Fruit fly (Drosophila melanogaster) whole organism, adult: Measurements from ENCODE around the gene Osi18.

Source experiments
- CG11617 ChIP-seq: fragments of 200-800 bp; sonication (Bioruptor generic); optimal IDR thresholded peaks from 2 replicates; lab custom pipeline; 2017; ENCODE audit warnings: mild to moderate bottlenecking, missing biosample characterization, missing genetic modification reagents, missing genetic modification characterization
- CG12768 ChIP-seq: fragments of 200-800 bp; sonication (Bioruptor generic); optimal IDR thresholded peaks from 2 replicates; lab custom pipeline; 2017; ENCODE audit warnings: missing biosample characterization, missing genetic modification characterization, mild to moderate bottlenecking, moderate library complexity, missing genetic modification reagents
- CG14711 ChIP-seq: fragments of 200-800 bp; sonication (Bioruptor generic); optimal IDR thresholded peaks from 2 replicates; lab custom pipeline; 2018; ENCODE audit warnings: missing biosample characterization, mild to moderate bottlenecking, missing genetic modification characterization, moderate library complexity
- CG1620 ChIP-seq: fragments of 200-800 bp; sonication (Bioruptor generic); optimal IDR thresholded peaks from 2 replicates; lab custom pipeline; 2016; ENCODE audit warnings: missing biosample characterization, missing genetic modification characterization
- CG33017 ChIP-seq: fragments of 200-800 bp; sonication (Bioruptor generic); optimal IDR thresholded peaks from 2 replicates; lab custom pipeline; 2018; ENCODE audit warnings: missing biosample characterization, mild to moderate bottlenecking, missing genetic modification characterization, moderate library complexity
- CG5204 ChIP-seq: fragments of 200-800 bp; sonication (Bioruptor generic); optimal IDR thresholded peaks from 2 replicates; lab custom pipeline; 2016; ENCODE audit warnings: missing biosample characterization, missing genetic modification characterization
- CG7045 ChIP-seq: fragments of 200-800 bp; sonication (Bioruptor generic); optimal IDR thresholded peaks from 2 replicates; lab custom pipeline; 2017; ENCODE audit warnings: missing biosample characterization, mild to moderate bottlenecking, missing genetic modification characterization
- CG7101 ChIP-seq: fragments of 200-800 bp; sonication (Bioruptor generic); optimal IDR thresholded peaks from 2 replicates; lab custom pipeline; 2018; ENCODE audit warnings: missing biosample characterization, mild to moderate bottlenecking, missing genetic modification characterization, moderate library complexity
- Clk ChIP-seq: fragments of 200-800 bp; sonication (Bioruptor generic); optimal IDR thresholded peaks from 2 replicates; lab custom pipeline; 2017; ENCODE audit warnings: missing biosample characterization, missing genetic modification characterization
- Crg-1 ChIP-seq: fragments of 200-800 bp; sonication (Bioruptor generic); optimal IDR thresholded peaks from 2 replicates; lab custom pipeline; 2016; ENCODE audit warnings: missing biosample characterization, missing genetic modification characterization
- Hr96 ChIP-seq: fragments of 200-800 bp; sonication (Bioruptor generic); optimal IDR thresholded peaks from 2 replicates; lab custom pipeline; 2016; ENCODE audit warnings: missing biosample characterization, missing genetic modification characterization
- Mnt ChIP-seq: fragments of 200-800 bp; sonication (Bioruptor generic); optimal IDR thresholded peaks from 2 replicates; lab custom pipeline; 2016; ENCODE audit warnings: missing biosample characterization, mild to moderate bottlenecking, missing genetic modification characterization
- bab1 ChIP-seq: fragments of 200-800 bp; sonication (Bioruptor generic); optimal IDR thresholded peaks from 3 replicates; lab custom pipeline; 2019; ENCODE audit warnings: missing biosample characterization, mild to moderate bottlenecking, missing genetic modification characterization, moderate library complexity
- cic ChIP-seq: fragments of 200-800 bp; sonication (Bioruptor generic); optimal IDR thresholded peaks from 2 replicates; lab custom pipeline; 2017; ENCODE audit warnings: missing biosample characterization, mild to moderate bottlenecking, missing genetic modification characterization, moderate library complexity
- cnc ChIP-seq, 2 experiments: fragments of >200 bp; optimal IDR thresholded peaks; 2 replicates each; lab custom pipeline; 2017
- kay ChIP-seq: fragments of 200-800 bp; sonication (Bioruptor generic); peaks from one replicate; lab custom pipeline; 2016; ENCODE audit warnings: missing biosample characterization, missing genetic modification characterization, borderline replicate concordance
- ovo ChIP-seq: fragments of 200-800 bp; sonication (Bioruptor generic); optimal IDR thresholded peaks from 2 replicates; lab custom pipeline; 2016; ENCODE audit warnings: missing biosample characterization, missing genetic modification characterization
- pad ChIP-seq: fragments of 200-800 bp; sonication (Bioruptor generic); optimal IDR thresholded peaks from 3 replicates; lab custom pipeline; 2017; ENCODE audit warnings: missing biosample characterization, missing genetic modification characterization, mild to moderate bottlenecking, moderate library complexity, missing genetic modification reagents
- tj ChIP-seq: fragments of 200-800 bp; sonication (Bioruptor generic); optimal IDR thresholded peaks from 3 replicates; lab custom pipeline; 2017; ENCODE audit warnings: missing biosample characterization, mild to moderate bottlenecking, missing genetic modification characterization, moderate library complexity
- toe ChIP-seq: fragments of 200-800 bp; sonication (Bioruptor generic); optimal IDR thresholded peaks from 2 replicates; lab custom pipeline; 2016; ENCODE audit warnings: missing biosample characterization, missing genetic modification characterization

The Osi18 gene

dm6 chr3R:6375944-6376343, 45.9 kb downstream of the Osi18 start, which contains the start of gene CRAT:
CRAT (minus strand) TSS chr3R:6376044.
- TF ChIP-seq Mnt (no peak), Hr96 (GFP tag; lab: Kevin White, UChicago) (no peak), tj (GFP tag; lab: Kevin White, UChicago) (no peak), Crg-1 (GFP tag; lab: Kevin White, UChicago) (no peak), CG11617 (no peak), Clk (no peak), kay (GFP tag; lab: Kevin White, UChicago) (no peak), CG7101 (tag; lab: Kevin White, UChicago) (no peak), CG7045 (GFP tag; lab: Kevin White, UChicago) (no peak), ovo (GFP tag; lab: Kevin White, UChicago) (no peak), toe (GFP tag; lab: Kevin White, UChicago) (no peak), CG33017 (tag; lab: Kevin White, UChicago) (no peak), CG5204 (no peak), bab1 (GFP tag; lab: Kevin White, UChicago) (no peak), CG14711 (tag; lab: Kevin White, UChicago) (no peak), CG1620 (no peak), CG12768 (GFP tag; lab: Kevin White, UChicago) (no peak)

dm6 chr3R:6377497-6377896, 47.4 kb downstream of the Osi18 start, which contains the start of gene CG42537:
CG42537 (plus strand) TSS chr3R:6377797.
- TF ChIP-seq Crg-1 (GFP tag; lab: Kevin White, UChicago) (no peak), ovo (GFP tag; lab: Kevin White, UChicago) (no peak), CG14711 (tag; lab: Kevin White, UChicago) (no peak), CG33017 (tag; lab: Kevin White, UChicago) (no peak), CG12768 (GFP tag; lab: Kevin White, UChicago) (no peak), bab1 (GFP tag; lab: Kevin White, UChicago) (no peak), CG5204 (no peak), cnc (optimal IDR thresholded peaks at IDR 0.05; lab: Kevin White, UChicago) (no peak), toe (GFP tag; lab: Kevin White, UChicago) (no peak), CG7101 (tag; lab: Kevin White, UChicago) (no peak), cic (GFP tag; lab: Kevin White, UChicago) (no peak), CG7045 (GFP tag; lab: Kevin White, UChicago) (no peak), Clk (no peak), Mnt (no peak), pad (GFP tag; lab: Kevin White, UChicago) (no peak), Hr96 (GFP tag; lab: Kevin White, UChicago) (no peak), kay (GFP tag; lab: Kevin White, UChicago) (no peak), tj (GFP tag; lab: Kevin White, UChicago) (no peak)

- TF ChIP-seq bab1 (GFP tag; lab: Kevin White, UChicago) (peak; percentile 73), CG7045 (GFP tag; lab: Kevin White, UChicago) (no peak), CG14711 (tag; lab: Kevin White, UChicago) (no peak), CG5204 (no peak), CG11617 (no peak), Mnt (peak; percentile 31), toe (GFP tag; lab: Kevin White, UChicago) (no peak), CG1620 (peak; percentile 10), pad (GFP tag; lab: Kevin White, UChicago) (no peak), ovo (GFP tag; lab: Kevin White, UChicago) (no peak), Clk (no peak), CG12768 (GFP tag; lab: Kevin White, UChicago) (no peak), cnc (optimal IDR thresholded peaks at IDR 0.05; lab: Kevin White, UChicago) (no peak), kay (GFP tag; lab: Kevin White, UChicago) (no peak), cic (GFP tag; lab: Kevin White, UChicago) (no peak), Crg-1 (GFP tag; lab: Kevin White, UChicago) (peak; percentile 5), CG7101 (tag; lab: Kevin White, UChicago) (peak; percentile 31)
These were observed 50.1 kb downstream of the Osi18 start, which contains the start of the genes CG1024 and TfIIFalpha for dm6 chr3R:6380129-6380528. CG1024 (minus strand) TSS chr3R:6380328. TfIIFalpha (plus strand) TSS chr3R:6380467.
